Worm (Caenorhabditis elegans) whole organism, mixed stage, embryonic: ENCODE results near the gene srh-4.

Experiments used
- M03D4.4 ChIP-seq: sonication (generic microtip); optimal IDR thresholded peaks from 2 replicates; lab custom pipeline; 2017; ENCODE audit warnings: mild to moderate bottlenecking, missing genetic modification characterization, missing compliant biosample characterization
- zip-8 ChIP-seq: fragments of 150-350 bp; optimal IDR thresholded peaks from 2 replicates; lab custom pipeline; 2014; ENCODE audit warnings: missing biosample characterization, missing genetic modification characterization

- TF ChIP-seq zip-8 (tag; lab: Kevin White, UChicago) (no peak), M03D4.4 (tag; lab: Kevin White, UChicago) (no peak)
Observed at ce11 chrV:4005219-4005618, 5.1 kb upstream of the srh-4 start, which contains the start of gene srh-8.
